Fruit fly (Drosophila melanogaster): ENCODE measurements around the gene Trim9.

DNA sequence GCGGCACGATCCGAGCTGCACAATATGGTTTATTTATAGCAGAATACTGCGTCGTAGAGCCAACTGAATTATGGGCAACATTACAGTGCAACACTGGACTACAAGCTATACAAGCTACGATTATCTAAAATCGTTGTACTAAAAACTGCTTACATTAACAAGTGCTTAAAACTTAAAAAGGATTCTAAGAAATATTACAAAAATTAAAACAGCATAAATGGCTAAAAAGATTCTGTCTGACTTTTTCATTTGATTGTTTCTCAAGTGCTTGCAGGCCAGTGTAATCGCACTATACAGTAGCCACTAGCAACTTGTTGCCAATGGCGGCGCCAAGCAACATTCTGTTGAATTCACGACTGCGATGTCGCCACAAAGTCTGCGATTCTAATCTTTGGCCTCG, 72.1 kb downstream of the Trim9 start:
- TF ChIP-seq CG8478 (optimal IDR thresholded peaks at IDR 0.05) (no peak), CTCF (optimal IDR thresholded peaks at IDR 0.05) (no peak)

Data from S2 (cell line).